Worm (Caenorhabditis elegans) whole organism, L4 larva: ENCODE data around the gene dpy-28.
A peak's percentile ranks its signal among the peaks of the same experiment; 100 is the strongest.

Source experiments
- F26F4.8 ChIP-seq: fragments of 200-800 bp; sonication (Bioruptor generic); conservative IDR thresholded peaks from 2 replicates; pipeline ENCODE4 v1.3.6; 2022; ENCODE audit warnings: missing genetic modification characterization, missing compliant biosample characterization
- F44E2.7 ChIP-seq: fragments of 200-800 bp; sonication (Bioruptor generic); IDR thresholded peaks from 2 replicates; pipeline ENCODE4 v2.1.2; 2022; ENCODE audit warnings: missing genetic modification characterization, missing compliant biosample characterization
- T20F7.1 ChIP-seq: fragments of 200-800 bp; sonication (Bioruptor generic); optimal IDR thresholded peaks from 2 replicates; lab custom pipeline; 2018; ENCODE audit warnings: mild to moderate bottlenecking, missing genetic modification characterization, missing compliant biosample characterization
- T26A8.4 ChIP-seq: fragments of 200-800 bp; sonication (Bioruptor generic); IDR thresholded peaks from 2 replicates; pipeline ENCODE4 v1.3.6; 2022; ENCODE audit warnings: missing genetic modification characterization, missing compliant biosample characterization
- Y5F2A.4 ChIP-seq: fragments of 200-800 bp; sonication (Bioruptor generic); optimal IDR thresholded peaks from 2 replicates; lab custom pipeline; 2018; ENCODE audit warnings: mild to moderate bottlenecking, missing genetic modification characterization, missing compliant biosample characterization
- ZK337.2 ChIP-seq: fragments of 200-800 bp; sonication (Bioruptor generic); IDR thresholded peaks from 2 replicates; pipeline ENCODE4 v1.3.6; 2022; ENCODE audit warnings: missing genetic modification reagents, missing genetic modification characterization, missing compliant biosample characterization
- ZK546.5 ChIP-seq, 2 experiments: sonication (generic microtip); optimal IDR thresholded peaks; 2 replicates each; lab custom pipeline; 2017; ENCODE audit warnings: missing biosample characterization in 2 of 2, missing genetic modification characterization in 2 of 2
- aha-1 ChIP-seq: fragments of 150-350 bp; peaks from one replicate; lab custom pipeline; 2014; ENCODE audit warnings: missing biosample characterization, missing genetic modification characterization
- aly-2 ChIP-seq: sonication (generic microtip); optimal IDR thresholded peaks from 2 replicates; lab custom pipeline; 2018; ENCODE audit warnings: missing biosample characterization, missing genetic modification characterization
- ama-1 ChIP-seq: fragments of 150-350 bp; optimal IDR thresholded peaks from 2 replicates; lab custom pipeline; 2014; ENCODE audit warnings: inconsistent platforms, mixed read lengths
- ceh-28 ChIP-seq: fragments of 150-350 bp; optimal IDR thresholded peaks from 2 replicates; lab custom pipeline; 2014; ENCODE audit warnings: missing biosample characterization, missing genetic modification reagents, missing genetic modification characterization
- ceh-32 ChIP-seq: sonication (generic microtip); optimal IDR thresholded peaks from 2 replicates; lab custom pipeline; 2016; ENCODE audit warnings: mild to moderate bottlenecking, missing genetic modification characterization, missing compliant biosample characterization; ENCODE audit not compliant: poor library complexity
- ceh-82 ChIP-seq: sonication (generic microtip); optimal IDR thresholded peaks from 2 replicates; lab custom pipeline; 2017; ENCODE audit warnings: missing biosample characterization, missing genetic modification characterization
- ctbp-1 ChIP-seq: fragments of 200-800 bp; sonication (Bioruptor generic); IDR thresholded peaks from 2 replicates; pipeline ENCODE4 v1.3.6; 2022; ENCODE audit warnings: missing genetic modification reagents, missing genetic modification characterization, missing compliant biosample characterization
- daf-16 ChIP-seq, 3 experiments: sonication (generic microtip); optimal IDR thresholded peaks; 2 replicates each; lab custom pipeline; 2016 to 2017; ENCODE audit warnings: missing genetic modification characterization in 3 of 3, missing genetic modification reagents in 3 of 3, mild to moderate bottlenecking in 2 of 3, missing compliant biosample characterization in 2 of 3, missing biosample characterization in 1 of 3, moderate library complexity in 1 of 3
- daf-19 ChIP-seq: fragments of 200-800 bp; sonication (Bioruptor generic); conservative IDR thresholded peaks from 2 replicates; pipeline ENCODE4 v1.3.6; 2022; ENCODE audit warnings: missing genetic modification characterization, missing compliant biosample characterization
- dmd-6 ChIP-seq: fragments of 200-800 bp; sonication (Bioruptor generic); IDR thresholded peaks from 2 replicates; pipeline ENCODE4 v1.3.6; 2022; ENCODE audit warnings: missing genetic modification reagents, missing genetic modification characterization, missing compliant biosample characterization
- dmd-8 ChIP-seq: fragments of 200-800 bp; sonication (Bioruptor generic); IDR thresholded peaks from 2 replicates; pipeline ENCODE4 v1.3.6; 2022; ENCODE audit warnings: missing genetic modification characterization, missing compliant biosample characterization
- dmd-9 ChIP-seq: fragments of 200-800 bp; sonication (Bioruptor generic); IDR thresholded peaks from 2 replicates; pipeline ENCODE4 v1.3.6; 2022; ENCODE audit warnings: missing genetic modification reagents, missing genetic modification characterization, missing compliant biosample characterization
- dpl-1 ChIP-seq: fragments of 150-350 bp; optimal IDR thresholded peaks from 2 replicates; lab custom pipeline; 2014; ENCODE audit warnings: missing biosample characterization, missing genetic modification reagents, missing genetic modification characterization
- egl-43 ChIP-seq: fragments of 200-800 bp; sonication (Bioruptor generic); IDR thresholded peaks from 2 replicates; pipeline ENCODE4 v1.3.6; 2022; ENCODE audit warnings: missing genetic modification reagents, missing genetic modification characterization, missing compliant biosample characterization
- fkh-10 ChIP-seq: fragments of 150-350 bp; optimal IDR thresholded peaks from 2 replicates; lab custom pipeline; 2014; ENCODE audit warnings: missing biosample characterization, missing genetic modification reagents, missing genetic modification characterization
- hlh-11 ChIP-seq: fragments of 200-800 bp; sonication (Bioruptor generic); optimal IDR thresholded peaks from 2 replicates; lab custom pipeline; 2018; ENCODE audit warnings: mild to moderate bottlenecking, missing genetic modification characterization, missing compliant biosample characterization
- hmg-1.1 ChIP-seq: fragments of 200-800 bp; sonication (Bioruptor generic); IDR thresholded peaks from 2 replicates; pipeline ENCODE4 v1.3.6; 2022; ENCODE audit warnings: missing genetic modification reagents, missing genetic modification characterization, missing compliant biosample characterization
- lim-7 ChIP-seq: fragments of 200-800 bp; sonication (Bioruptor generic); IDR thresholded peaks from 2 replicates; pipeline ENCODE4 v1.3.6; 2022; ENCODE audit warnings: missing genetic modification characterization, missing compliant biosample characterization
- lin-13 ChIP-seq: fragments of 150-350 bp; optimal IDR thresholded peaks from 2 replicates; lab custom pipeline; 2014; ENCODE audit warnings: missing biosample characterization, missing genetic modification reagents, missing genetic modification characterization
- lin-29 ChIP-seq: fragments of 200-800 bp; sonication (Bioruptor generic); IDR thresholded peaks from 2 replicates; pipeline ENCODE4 v1.3.6; 2022; ENCODE audit warnings: missing genetic modification reagents, missing genetic modification characterization, missing compliant biosample characterization
- lsy-2 ChIP-seq, 2 experiments: fragments of 150-350 bp in 1 of 2; sonication (generic microtip) in 1 of 2; optimal IDR thresholded peaks; 2 replicates each; lab custom pipeline; 2014 to 2017; ENCODE audit warnings: missing biosample characterization in 2 of 2, missing genetic modification characterization in 2 of 2
- madf-9 ChIP-seq: fragments of 200-800 bp; sonication (Bioruptor generic); conservative IDR thresholded peaks from 2 replicates; pipeline ENCODE4 v1.3.6; 2022; ENCODE audit warnings: missing genetic modification reagents, missing genetic modification characterization, missing compliant biosample characterization
- mep-1 ChIP-seq: fragments of 150-350 bp; sonication (generic microtip); optimal IDR thresholded peaks from 3 replicates; lab custom pipeline; 2014; ENCODE audit warnings: missing biosample characterization, missing genetic modification characterization
- nhr-11 ChIP-seq: fragments of 150-350 bp; optimal IDR thresholded peaks from 2 replicates; lab custom pipeline; 2014; ENCODE audit warnings: missing biosample characterization, missing genetic modification characterization
- nhr-111 ChIP-seq: fragments of 200-800 bp; sonication (Bioruptor generic); optimal IDR thresholded peaks from 2 replicates; lab custom pipeline; 2018; ENCODE audit warnings: mild to moderate bottlenecking, missing genetic modification characterization, missing compliant biosample characterization
- nhr-25 ChIP-seq: sonication (generic microtip); optimal IDR thresholded peaks from 2 replicates; lab custom pipeline; 2017; ENCODE audit warnings: missing genetic modification characterization, mild to moderate bottlenecking, missing compliant biosample characterization, antibody characterized with exemption, moderate library complexity, borderline replicate concordance; ENCODE audit not compliant: insufficient read depth
- nhr-41 ChIP-seq: fragments of 200-800 bp; sonication (Bioruptor generic); IDR thresholded peaks from 2 replicates; pipeline ENCODE4 v1.3.6; 2022; ENCODE audit warnings: missing genetic modification reagents, missing genetic modification characterization, missing compliant biosample characterization
- nhr-42 ChIP-seq: fragments of 200-800 bp; sonication (Bioruptor generic); IDR thresholded peaks from 2 replicates; pipeline ENCODE4 v1.3.6; 2022; ENCODE audit warnings: missing genetic modification characterization, missing compliant biosample characterization
- nhr-6 ChIP-seq: fragments of 150-350 bp; optimal IDR thresholded peaks from 2 replicates; lab custom pipeline; 2014; ENCODE audit warnings: missing biosample characterization, missing genetic modification characterization
- php-3 ChIP-seq: fragments of 200-800 bp; sonication (Bioruptor generic); IDR thresholded peaks from 2 replicates; pipeline ENCODE4 v1.3.6; 2022; ENCODE audit warnings: missing genetic modification reagents, missing genetic modification characterization, missing compliant biosample characterization
- sdz-12 ChIP-seq: fragments of 200-800 bp; sonication (Bioruptor generic); optimal IDR thresholded peaks from 2 replicates; lab custom pipeline; 2018; ENCODE audit warnings: mild to moderate bottlenecking, missing genetic modification characterization, missing compliant biosample characterization
- snpc-1.2 ChIP-seq: fragments of 200-800 bp; sonication (Bioruptor generic); IDR thresholded peaks from 2 replicates; pipeline ENCODE4 v1.3.6; 2022; ENCODE audit warnings: missing genetic modification reagents, missing genetic modification characterization, missing compliant biosample characterization
- tra-1 ChIP-seq: fragments of 200-800 bp; sonication (Bioruptor generic); IDR thresholded peaks from 2 replicates; pipeline ENCODE4 v1.3.6; 2022; ENCODE audit warnings: missing genetic modification reagents, missing genetic modification characterization, missing compliant biosample characterization
- zfp-2 ChIP-seq: sonication (generic microtip); optimal IDR thresholded peaks from 2 replicates; lab custom pipeline; 2016; ENCODE audit warnings: mild to moderate bottlenecking, missing genetic modification characterization, missing compliant biosample characterization
- zfp-3 ChIP-seq: fragments of 200-800 bp; sonication (Bioruptor generic); conservative IDR thresholded peaks from 2 replicates; pipeline ENCODE4 v1.3.6; 2022; ENCODE audit warnings: missing genetic modification reagents, missing genetic modification characterization, missing compliant biosample characterization
- zip-11 ChIP-seq: fragments of 200-800 bp; sonication (Bioruptor generic); IDR thresholded peaks from 2 replicates; pipeline ENCODE4 v1.3.6; 2022; ENCODE audit warnings: missing genetic modification characterization, missing compliant biosample characterization
- ztf-11 ChIP-seq: fragments of 150-350 bp; optimal IDR thresholded peaks from 2 replicates; lab custom pipeline; 2014; ENCODE audit warnings: missing biosample characterization, missing genetic modification characterization

Gene dpy-28

ce11 chrIII:10763032-10763431, at the start of gene dpy-28:
dpy-28 (plus strand) TSS chrIII:10763131.
- peak; percentile 70 for TF ChIP-seq ama-1
- peak; percentile 34 for TF ChIP-seq mep-1 (tag; lab: Kevin White, UChicago)
- TF ChIP-seq aha-1 (tag; lab: Kevin White, UChicago): peak; percentile 81
- no peak for TF ChIP-seq F26F4.8 (GFP tag; lab: Robert Waterston, UW)
- no peak for TF ChIP-seq daf-16 (GFP tag; optimal IDR thresholded peaks at IDR 0.05; lab: Kevin White, UChicago)
- TF ChIP-seq daf-16 (tag; optimal IDR thresholded peaks at IDR 0.05; lab: Kevin White, UChicago): peak; percentile 20
- TF ChIP-seq, all 104 proteins: peak for 4

- no peak for TF ChIP-seq ZK337.2 (GFP tag; lab: Robert Waterston, UW)
- peak; percentile 44; the same call in 1 of the 2 replicates for TF ChIP-seq egl-43
- no peak for TF ChIP-seq ceh-32
- TF ChIP-seq nhr-42: no peak
- no peak for TF ChIP-seq T20F7.1
- TF ChIP-seq zfp-2: no peak
- TF ChIP-seq dpl-1: no peak
- no peak for TF ChIP-seq nhr-41 (GFP tag; lab: Robert Waterston, UW)
- 0 out of 2 replicates have a peak, but pooled peaks have one; percentile 16 for TF ChIP-seq ctbp-1 (GFP tag; lab: Robert Waterston, UW)
- TF ChIP-seq T26A8.4 (GFP tag; lab: Robert Waterston, UW): peak; percentile 29; the same call in 1 of the 2 replicates
- TF ChIP-seq daf-16 (GFP tag; optimal IDR thresholded peaks at IDR 0.05; lab: Kevin White, UChicago): no peak
- no peak for TF ChIP-seq daf-16 (tag; optimal IDR thresholded peaks at IDR 0.05; lab: Kevin White, UChicago)
- TF ChIP-seq snpc-1.2 (GFP tag; lab: Robert Waterston, UW): no peak
- TF ChIP-seq sdz-12 (GFP tag; lab: Kevin White, UChicago): peak; percentile 68
- TF ChIP-seq lin-29: no peak
- no peak for TF ChIP-seq hlh-11
- no peak for TF ChIP-seq lim-7 (GFP tag; lab: Robert Waterston, UW)
- TF ChIP-seq nhr-25: no peak
- no peak for TF ChIP-seq F44E2.7
- no peak for TF ChIP-seq ztf-11
- no peak for TF ChIP-seq fkh-10
- TF ChIP-seq dmd-8 (GFP tag; lab: Robert Waterston, UW): no peak
- 0 out of 2 replicates have a peak, but pooled peaks have one; percentile 6 for TF ChIP-seq dmd-9 (GFP tag; lab: Robert Waterston, UW)
- peak in 1 of 2 experiments; percentile 10 for TF ChIP-seq lsy-2 (tag; optimal IDR thresholded peaks at IDR 0.05; lab: Kevin White, UChicago)
- no peak for TF ChIP-seq madf-9
- TF ChIP-seq tra-1: no peak
- TF ChIP-seq nhr-11: no peak
- no peak for TF ChIP-seq nhr-6 (tag; lab: Kevin White, UChicago)
- no peak for TF ChIP-seq zip-11 (GFP tag; lab: Robert Waterston, UW)
- no peak for TF ChIP-seq nhr-111 (GFP tag; lab: Kevin White, UChicago)
- TF ChIP-seq php-3 (GFP tag; lab: Robert Waterston, UW): no peak
- TF ChIP-seq ceh-28 (tag; lab: Kevin White, UChicago): no peak
- TF ChIP-seq aha-1 (tag; lab: Kevin White, UChicago): no peak
- no peak for TF ChIP-seq ZK546.5 (tag; optimal IDR thresholded peaks at IDR 0.05; lab: Kevin White, UChicago)
- no peak for TF ChIP-seq daf-19 (GFP tag; lab: Robert Waterston, UW)
- TF ChIP-seq aly-2 (tag; lab: Kevin White, UChicago): no peak
- no peak for TF ChIP-seq lin-13 (GFP tag; lab: Kevin White, UChicago)
- no peak for TF ChIP-seq hmg-1.1 (GFP tag; lab: Robert Waterston, UW)
- no peak for TF ChIP-seq ama-1
- no peak for TF ChIP-seq ceh-82 (tag; lab: Kevin White, UChicago)
- no peak for TF ChIP-seq Y5F2A.4 (GFP tag; lab: Kevin White, UChicago)
- TF ChIP-seq zfp-3 (GFP tag; lab: Robert Waterston, UW): no peak; the same call in 1 of the 2 replicates
- TF ChIP-seq dmd-6 (GFP tag; lab: Robert Waterston, UW): 0 out of 2 replicates have a peak, but pooled peaks have one; percentile 15
These were observed 48.4 kb upstream of the dpy-28 start for ce11 chrIII:10714541-10714940.
